Worm (Caenorhabditis elegans): ENCODE results near the gene C10C5.7.

DNA sequence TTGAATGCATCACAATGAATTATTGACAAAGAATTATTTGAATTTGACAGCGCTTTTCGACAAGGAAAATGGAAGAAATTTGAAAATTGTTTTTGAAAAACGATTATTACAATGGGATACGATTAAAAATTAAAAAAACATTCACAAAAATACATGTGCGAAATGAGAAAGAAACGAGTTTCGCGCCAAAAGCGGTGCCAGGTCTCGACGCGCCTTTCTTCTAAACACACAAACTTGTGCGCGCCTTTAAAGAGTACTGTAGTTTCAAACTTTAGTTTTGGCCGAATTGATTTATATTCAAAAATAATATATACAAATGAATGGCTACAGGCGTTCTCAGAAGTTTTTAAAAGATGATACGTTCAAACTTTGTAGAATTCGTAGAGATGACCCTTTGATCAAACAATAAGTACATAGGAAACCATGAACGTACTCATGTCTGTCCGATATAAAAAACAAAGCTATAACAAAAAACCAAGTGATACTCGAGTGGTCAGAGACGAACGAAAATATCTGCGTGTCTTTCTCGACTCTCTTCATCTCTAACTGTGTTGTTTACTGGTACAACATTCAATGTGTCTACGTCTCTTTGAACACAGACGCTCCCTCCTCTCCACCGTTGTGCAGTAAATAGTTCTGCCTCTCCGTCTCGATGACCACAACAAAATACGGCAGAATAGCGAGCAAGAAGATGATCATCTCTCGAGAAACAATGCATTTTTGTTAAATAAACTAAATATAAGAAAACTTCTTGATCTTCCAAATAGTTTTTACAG, 16.9 kb upstream of the C10C5.7 start:
- TF ChIP-seq ama-1 (optimal IDR thresholded peaks at IDR 0.05) (no peak), F13C5.2 (tag; optimal IDR thresholded peaks at IDR 0.05) (no peak), ceh-13 (GFP tag; optimal IDR thresholded peaks at IDR 0.05) (no peak), hmg-4 (GFP tag; optimal IDR thresholded peaks at IDR 0.05) (no peak), hmbx-1 (tag; optimal IDR thresholded peaks at IDR 0.05) (no peak), flt-1 (GFP tag; IDR thresholded peaks at IDR 0.05) (no peak)
